Worm (Caenorhabditis elegans) whole organism, late embryonic: ENCODE data around the gene ncl-1.
"Not testable (repeated sequence)": the region's sequence is repeated elsewhere in the genome, so short reads cannot be mapped to it uniquely, and the experiment has no call there.

Experiments used
- ama-1 ChIP-seq: fragments of 150-350 bp; optimal IDR thresholded peaks from 2 replicates; lab custom pipeline; 2014
- ceh-9 ChIP-seq: sonication (generic microtip); optimal IDR thresholded peaks from 2 replicates; lab custom pipeline; 2016; ENCODE audit warnings: mild to moderate bottlenecking, missing genetic modification characterization, inconsistent platforms, missing compliant biosample characterization
- pha-4 ChIP-seq: fragments of 150-350 bp; optimal IDR thresholded peaks from 2 replicates; lab custom pipeline; 2018; ENCODE audit warnings: missing biosample characterization, missing genetic modification reagents, missing genetic modification characterization

DNA sequence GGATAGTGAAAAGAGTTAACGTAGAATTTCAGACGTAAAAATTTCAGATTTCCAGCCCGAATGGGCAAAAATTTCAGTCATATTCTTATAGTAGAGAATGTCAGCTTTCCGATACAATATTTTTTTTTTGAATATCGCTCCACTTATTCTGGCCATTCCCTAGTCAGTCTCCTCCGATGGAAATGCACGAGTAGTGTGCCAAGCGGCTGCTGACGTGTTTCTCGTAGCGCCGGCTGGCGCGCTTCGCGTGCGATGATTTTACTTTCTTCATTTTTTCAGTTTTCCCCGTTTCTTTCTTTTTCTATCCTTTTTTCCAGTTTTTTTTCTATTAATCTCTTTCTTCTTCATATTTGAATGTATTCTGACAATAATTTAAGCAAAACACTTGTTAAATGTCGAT is 51.5 kb downstream of the ncl-1 start:
- TF ChIP-seq ceh-9 (tag; lab: Kevin White, UChicago); ama-1; pha-4: not testable (repeated sequence)
